Fruit fly (Drosophila melanogaster) whole organism, embryonic: ENCODE data around the gene Acat2.
A peak's percentile ranks its signal among the peaks of the same experiment; 100 is the strongest.

Experiments used
- BEAF-32 ChIP-seq: fragments of 200-800 bp; sonication (Bioruptor generic); optimal IDR thresholded peaks from 3 replicates; lab custom pipeline; 2017; ENCODE audit warnings: missing biosample characterization, missing genetic modification characterization, mild to moderate bottlenecking, moderate library complexity, missing genetic modification reagents
- Blimp-1 ChIP-seq: fragments of 200-800 bp; sonication (Bioruptor generic); optimal IDR thresholded peaks from 3 replicates; lab custom pipeline; 2018; ENCODE audit warnings: missing biosample characterization, missing genetic modification characterization, mild to moderate bottlenecking, moderate library complexity, missing genetic modification reagents
- Bteb2 ChIP-seq: fragments of 200-800 bp; sonication (Bioruptor generic); optimal IDR thresholded peaks from 2 replicates; lab custom pipeline; 2016; ENCODE audit warnings: missing biosample characterization, missing genetic modification characterization
- CG10654 ChIP-seq: fragments of 200-800 bp; sonication (Bioruptor generic); optimal IDR thresholded peaks from 2 replicates; lab custom pipeline; 2016; ENCODE audit warnings: missing biosample characterization, missing genetic modification characterization
- CG12155 ChIP-seq: fragments of 200-800 bp; sonication (Bioruptor generic); optimal IDR thresholded peaks from 3 replicates; lab custom pipeline; 2016; ENCODE audit warnings: missing biosample characterization, missing genetic modification characterization
- CG12391 ChIP-seq: fragments of 200-800 bp; sonication (Bioruptor generic); optimal IDR thresholded peaks from 3 replicates; lab custom pipeline; 2018; ENCODE audit warnings: missing biosample characterization, mild to moderate bottlenecking, missing genetic modification characterization, moderate library complexity
- CG13287 ChIP-seq: fragments of 200-800 bp; sonication (Bioruptor generic); IDR thresholded peaks from 2 replicates; pipeline ENCODE4 v1.3.6; 2022; ENCODE audit warnings: missing biosample characterization, missing genetic modification characterization; ENCODE audit not compliant: partially characterized antibody
- CG13894 ChIP-seq: fragments of 200-800 bp; sonication (Bioruptor generic); optimal IDR thresholded peaks from 3 replicates; lab custom pipeline; 2018; ENCODE audit warnings: missing biosample characterization, mild to moderate bottlenecking, missing genetic modification characterization, moderate library complexity
- CG1603 ChIP-seq: fragments of 200-800 bp; sonication (Bioruptor generic); optimal IDR thresholded peaks from 2 replicates; lab custom pipeline; 2019; ENCODE audit warnings: missing biosample characterization, mild to moderate bottlenecking, missing genetic modification characterization, moderate library complexity
- CG17186 ChIP-seq: fragments of 200-800 bp; sonication (Bioruptor generic); optimal IDR thresholded peaks from 3 replicates; lab custom pipeline; 2017; ENCODE audit warnings: missing biosample characterization, missing genetic modification reagents, missing genetic modification characterization
- CG1792 ChIP-seq: fragments of 200-800 bp; sonication (Bioruptor generic); optimal IDR thresholded peaks from 2 replicates; lab custom pipeline; 2016; ENCODE audit warnings: missing biosample characterization, missing genetic modification characterization
- CG18764 ChIP-seq: fragments of 200-800 bp; sonication (Bioruptor generic); optimal IDR thresholded peaks from 3 replicates; lab custom pipeline; 2016; ENCODE audit warnings: missing biosample characterization, missing genetic modification characterization
- CG2116 ChIP-seq: fragments of 200-800 bp; sonication (Bioruptor generic); optimal IDR thresholded peaks from 3 replicates; lab custom pipeline; 2018; ENCODE audit warnings: missing biosample characterization, mild to moderate bottlenecking, missing genetic modification characterization
- CG2120 ChIP-seq: fragments of 200-800 bp; sonication (Bioruptor generic); optimal IDR thresholded peaks from 3 replicates; lab custom pipeline; 2016; ENCODE audit warnings: missing biosample characterization, missing genetic modification characterization
- CG31224 ChIP-seq: fragments of 200-800 bp; sonication (Bioruptor generic); IDR thresholded peaks from 2 replicates; pipeline ENCODE4 v1.3.6; 2022; ENCODE audit warnings: missing biosample characterization, missing genetic modification characterization
- CG34224 ChIP-seq: fragments of 200-800 bp; sonication (Bioruptor generic); IDR thresholded peaks from 3 replicates; pipeline ENCODE4 v1.3.6; 2022; ENCODE audit warnings: missing biosample characterization, missing genetic modification characterization; ENCODE audit not compliant: partially characterized antibody
- CG3847 ChIP-seq: fragments of 200-800 bp; sonication (Bioruptor generic); IDR thresholded peaks from 2 replicates; pipeline ENCODE4 v1.3.6; 2022; ENCODE audit warnings: missing biosample characterization, missing genetic modification characterization
- CG8924 ChIP-seq: fragments of 200-800 bp; optimal IDR thresholded peaks from 3 replicates; lab custom pipeline; 2019; ENCODE audit warnings: missing biosample characterization, mild to moderate bottlenecking, missing genetic modification characterization, moderate library complexity
- CG9876 ChIP-seq: fragments of 200-800 bp; sonication (Bioruptor generic); optimal IDR thresholded peaks from 2 replicates; lab custom pipeline; 2016; ENCODE audit warnings: missing biosample characterization, missing genetic modification characterization
- Chrac-16 ChIP-seq: fragments of 200-800 bp; sonication (Bioruptor generic); optimal IDR thresholded peaks from 3 replicates; lab custom pipeline; 2016; ENCODE audit warnings: missing biosample characterization, missing genetic modification characterization
- CoRest ChIP-seq: fragments of 200-800 bp; sonication (Bioruptor generic); optimal IDR thresholded peaks from 3 replicates; lab custom pipeline; 2018; ENCODE audit warnings: missing biosample characterization, mild to moderate bottlenecking, missing genetic modification characterization, moderate library complexity
- CrebB ChIP-seq: fragments of 200-800 bp; sonication (Bioruptor generic); optimal IDR thresholded peaks from 3 replicates; lab custom pipeline; 2018; ENCODE audit warnings: missing biosample characterization, mild to moderate bottlenecking, missing genetic modification characterization
- Dek ChIP-seq: fragments of 200-800 bp; sonication (Bioruptor generic); optimal IDR thresholded peaks from 3 replicates; lab custom pipeline; 2019; ENCODE audit warnings: missing biosample characterization, mild to moderate bottlenecking, missing genetic modification characterization, moderate library complexity
- Dp ChIP-seq: fragments of 200-800 bp; sonication (Bioruptor generic); optimal IDR thresholded peaks from 2 replicates; lab custom pipeline; 2018; ENCODE audit warnings: missing biosample characterization, mild to moderate bottlenecking, missing genetic modification characterization, moderate library complexity
- Ets97D ChIP-seq: fragments of 200-800 bp; sonication (Bioruptor generic); optimal IDR thresholded peaks from 3 replicates; lab custom pipeline; 2016; ENCODE audit warnings: missing biosample characterization, missing genetic modification characterization
- HLH4C ChIP-seq: fragments of 200-800 bp; sonication (Bioruptor generic); IDR thresholded peaks from 3 replicates; pipeline ENCODE4 v1.3.6; 2022; ENCODE audit warnings: missing biosample characterization, missing genetic modification characterization; ENCODE audit not compliant: partially characterized antibody
- HLH54F ChIP-seq: fragments of 200-800 bp; sonication (Bioruptor generic); optimal IDR thresholded peaks from 3 replicates; lab custom pipeline; 2016; ENCODE audit warnings: missing biosample characterization, missing genetic modification characterization
- HmgD ChIP-seq: fragments of 200-800 bp; sonication (Bioruptor generic); optimal IDR thresholded peaks from 3 replicates; lab custom pipeline; 2016; ENCODE audit warnings: missing biosample characterization, missing genetic modification characterization
- Hmr ChIP-seq: fragments of 200-800 bp; sonication (Bioruptor generic); optimal IDR thresholded peaks from 3 replicates; lab custom pipeline; 2017; ENCODE audit warnings: mild to moderate bottlenecking, missing biosample characterization, missing genetic modification reagents, missing genetic modification characterization
- Hr3 ChIP-seq: fragments of 200-800 bp; sonication (Bioruptor generic); optimal IDR thresholded peaks from 3 replicates; lab custom pipeline; 2016; ENCODE audit warnings: missing biosample characterization, missing genetic modification characterization
- NC2β ChIP-seq: fragments of 200-800 bp; sonication (Bioruptor generic); optimal IDR thresholded peaks from 2 replicates; lab custom pipeline; 2016; ENCODE audit warnings: missing biosample characterization, missing genetic modification characterization
- Rfx ChIP-seq: fragments of 200-800 bp; sonication (Bioruptor generic); IDR thresholded peaks from 2 replicates; pipeline ENCODE4 v1.3.6; 2022; ENCODE audit warnings: missing biosample characterization, missing genetic modification characterization
- Sin3A ChIP-seq: fragments of >200 bp; optimal IDR thresholded peaks from 2 replicates; lab custom pipeline; 2018
- Sry-β ChIP-seq: fragments of 200-800 bp; sonication (Bioruptor generic); optimal IDR thresholded peaks from 2 replicates; lab custom pipeline; 2018; ENCODE audit warnings: missing biosample characterization, mild to moderate bottlenecking, missing genetic modification characterization, moderate library complexity
- Sry-δ ChIP-seq: fragments of 200-800 bp; sonication (Bioruptor generic); optimal IDR thresholded peaks from 2 replicates; lab custom pipeline; 2016; ENCODE audit warnings: missing biosample characterization, missing genetic modification characterization
- ase ChIP-seq: fragments of 200-800 bp; sonication (Bioruptor generic); IDR thresholded peaks from 3 replicates; pipeline ENCODE4 v1.3.6; 2022; ENCODE audit warnings: missing biosample characterization, missing genetic modification characterization
- az2 ChIP-seq: fragments of 200-800 bp; sonication (Bioruptor generic); optimal IDR thresholded peaks from 3 replicates; lab custom pipeline; 2016; ENCODE audit warnings: missing biosample characterization, missing genetic modification characterization
- bowl ChIP-seq: fragments of 200-800 bp; sonication (Bioruptor generic); IDR thresholded peaks from 2 replicates; pipeline ENCODE4 v1.3.6; 2022; ENCODE audit warnings: missing biosample characterization, missing genetic modification characterization
- chn ChIP-seq: fragments of 200-800 bp; sonication (Bioruptor generic); optimal IDR thresholded peaks from 2 replicates; lab custom pipeline; 2016; ENCODE audit warnings: missing biosample characterization, missing genetic modification characterization
- disco-r ChIP-seq: fragments of 200-800 bp; sonication (Bioruptor generic); optimal IDR thresholded peaks from 2 replicates; lab custom pipeline; 2016; ENCODE audit warnings: missing biosample characterization, missing genetic modification characterization
- dpn ChIP-seq, 2 experiments: fragments of 200-800 bp; sonication (Bioruptor generic); optimal IDR thresholded peaks; 3 replicates each; lab custom pipeline; 2016; ENCODE audit warnings: missing biosample characterization in 2 of 2, missing genetic modification characterization in 2 of 2
- ems ChIP-seq: fragments of 200-800 bp; sonication (Bioruptor generic); optimal IDR thresholded peaks from 3 replicates; lab custom pipeline; 2016; ENCODE audit warnings: missing biosample characterization, missing genetic modification characterization
- gfzf ChIP-seq: fragments of 200-800 bp; sonication (Bioruptor generic); optimal IDR thresholded peaks from 2 replicates; lab custom pipeline; 2016; ENCODE audit warnings: missing biosample characterization, mild to moderate bottlenecking, missing genetic modification characterization, moderate library complexity
- grau ChIP-seq: fragments of 200-800 bp; optimal IDR thresholded peaks from 3 replicates; lab custom pipeline; 2019; ENCODE audit warnings: missing biosample characterization, mild to moderate bottlenecking, missing genetic modification characterization, moderate library complexity
- lmd ChIP-seq: fragments of 200-800 bp; sonication (Bioruptor generic); IDR thresholded peaks from 2 replicates; pipeline ENCODE4 v1.3.6; 2022; ENCODE audit warnings: missing biosample characterization, missing genetic modification characterization
- pho ChIP-seq: fragments of 200-800 bp; sonication (Bioruptor generic); optimal IDR thresholded peaks from 2 replicates; lab custom pipeline; 2016; ENCODE audit warnings: missing biosample characterization, missing genetic modification characterization
- prd ChIP-seq, 3 experiments: fragments of >200 bp in 2 of 3; fragments of 200-800 bp in 1 of 3; sonication (Bioruptor generic) in 1 of 3; optimal IDR thresholded peaks in 2 of 3; IDR thresholded peaks in 1 of 3; 2 replicates in 2 of 3; 3 replicates in 1 of 3; pipeline versions ENCODE4 v1.3.6 to Lab custom; 2017 to 2022; ENCODE audit warnings: missing biosample characterization in 1 of 3, missing genetic modification characterization in 1 of 3
- sens ChIP-seq: fragments of 200-800 bp; sonication (Bioruptor generic); peaks from one replicate; lab custom pipeline; 2016; ENCODE audit warnings: missing biosample characterization, missing genetic modification characterization
- shn ChIP-seq: fragments of 200-800 bp; sonication (Bioruptor generic); optimal IDR thresholded peaks from 3 replicates; lab custom pipeline; 2016; ENCODE audit warnings: missing biosample characterization, missing genetic modification characterization
- tin ChIP-seq: fragments of 200-800 bp; sonication (Bioruptor generic); optimal IDR thresholded peaks from 3 replicates; lab custom pipeline; 2016; ENCODE audit warnings: missing biosample characterization, missing genetic modification characterization
- zen ChIP-seq: fragments of 200-800 bp; sonication (Bioruptor generic); optimal IDR thresholded peaks from 3 replicates; lab custom pipeline; 2018; ENCODE audit warnings: missing biosample characterization, mild to moderate bottlenecking, missing genetic modification characterization, moderate library complexity

Acat2 gene

dm6 chr3L:1295693-1296092 lies 7.1 kb upstream of the Acat2 start, which contains the start of gene Rabex-5:
TSS of gene Rabex-5 (plus strand) at chr3L:1295913.
- peak; percentile 36 for TF ChIP-seq Bteb2
- no peak for TF ChIP-seq disco-r
- TF ChIP-seq HmgD (GFP tag; lab: Kevin White, UChicago), result peak; percentile 53
- TF ChIP-seq gfzf (GFP tag; lab: Kevin White, UChicago), result peak; percentile 23
- TF ChIP-seq zen, result no peak
- peak; percentile 23 for TF ChIP-seq CG8924
- TF ChIP-seq CG1603 (tag; lab: Kevin White, UChicago), result peak; percentile 73
- peak; percentile 46 for TF ChIP-seq CG17186
- TF ChIP-seq Dek (tag; lab: Kevin White, UChicago), result peak; percentile 10
- TF ChIP-seq Sin3A (lab: Kevin White, UChicago), result peak; percentile 36
- TF ChIP-seq grau (tag; lab: Kevin White, UChicago), result peak; percentile 36
- TF ChIP-seq CoRest (tag; lab: Kevin White, UChicago), result peak; percentile 94
- TF ChIP-seq shn (GFP tag; lab: Kevin White, UChicago), result peak; percentile 34
- TF ChIP-seq CG10654 (GFP tag; lab: Kevin White, UChicago), result peak; percentile 31
- TF ChIP-seq NC2β (GFP tag; lab: Kevin White, UChicago), result peak; percentile 50
- TF ChIP-seq CG34224 (GFP tag; lab: Robert Waterston, UW), result peak; percentile 78
- TF ChIP-seq HLH54F, result peak; percentile 16
- peak; percentile 26 to 37 for TF ChIP-seq dpn (GFP tag; optimal IDR thresholded peaks at IDR 0.05; lab: Kevin White, UChicago)
- peak; percentile 8 for TF ChIP-seq CG1792 (GFP tag; lab: Kevin White, UChicago)
- TF ChIP-seq chn (GFP tag; lab: Kevin White, UChicago), result peak; percentile 37
- peak; percentile 45 for TF ChIP-seq CG12155 (GFP tag; lab: Kevin White, UChicago)
- TF ChIP-seq CG9876 (GFP tag; lab: Kevin White, UChicago), result peak; percentile 17
- peak; percentile 63 for TF ChIP-seq Ets97D (GFP tag; lab: Kevin White, UChicago)
- peak; percentile 77 for TF ChIP-seq CG2120 (GFP tag; lab: Kevin White, UChicago)
- TF ChIP-seq pho, result peak; percentile 33
- TF ChIP-seq CrebB, result peak; percentile 18
- TF ChIP-seq CG18764 (GFP tag; lab: Kevin White, UChicago), result peak; percentile 25
- TF ChIP-seq BEAF-32, result peak; percentile 89
- peak; percentile 74 for TF ChIP-seq Sry-β
- TF ChIP-seq CG31224 (GFP tag; lab: Robert Waterston, UW), result no peak
- TF ChIP-seq az2 (GFP tag; lab: Kevin White, UChicago), result peak; percentile 35
- peak; percentile 15; the same call in 1 of the 2 replicates for TF ChIP-seq lmd (GFP tag; lab: Robert Waterston, UW)
- TF ChIP-seq sens (GFP tag; lab: Kevin White, UChicago), result peak; percentile 73
- no peak for TF ChIP-seq Blimp-1 (GFP tag; lab: Kevin White, UChicago)
- peak; percentile 43 for TF ChIP-seq CG12391 (tag; lab: Kevin White, UChicago)
- no peak for TF ChIP-seq bowl (GFP tag; lab: Robert Waterston, UW)
- peak; percentile 97 for TF ChIP-seq Sry-δ
- peak; percentile 63 for TF ChIP-seq Rfx
- no peak for TF ChIP-seq ase
- peak; percentile 14 for TF ChIP-seq ems
- TF ChIP-seq tin (GFP tag; lab: Kevin White, UChicago), result peak; percentile 48
- TF ChIP-seq CG3847 (GFP tag; lab: Robert Waterston, UW), result peak; percentile 65
- TF ChIP-seq CG2116 (GFP tag; lab: Kevin White, UChicago), result peak; percentile 50
- TF ChIP-seq Hr3 (GFP tag; lab: Kevin White, UChicago), result peak; percentile 22
- peak; percentile 69 for TF ChIP-seq Hmr (GFP tag; lab: Kevin White, UChicago)
- peak; percentile 87 for TF ChIP-seq CG13287 (GFP tag; lab: Robert Waterston, UW)
- peak; percentile 3 for TF ChIP-seq Chrac-16 (GFP tag; lab: Kevin White, UChicago)
- TF ChIP-seq Dp (GFP tag; lab: Kevin White, UChicago), result peak; percentile 67
- peak; percentile 73 for TF ChIP-seq HLH4C (GFP tag; lab: Robert Waterston, UW)
- TF ChIP-seq CG13894 (tag; lab: Kevin White, UChicago), result peak; percentile 46
- no peak for TF ChIP-seq prd (optimal IDR thresholded peaks at IDR 0.05; lab: Kevin White, UChicago)
- peak; percentile 20; the same call in 1 of the 3 replicates for TF ChIP-seq prd (GFP tag; IDR thresholded peaks at IDR 0.05; lab: Robert Waterston, UW)
